Worm (Caenorhabditis elegans): ENCODE measurements around the gene srz-25.

DNA sequence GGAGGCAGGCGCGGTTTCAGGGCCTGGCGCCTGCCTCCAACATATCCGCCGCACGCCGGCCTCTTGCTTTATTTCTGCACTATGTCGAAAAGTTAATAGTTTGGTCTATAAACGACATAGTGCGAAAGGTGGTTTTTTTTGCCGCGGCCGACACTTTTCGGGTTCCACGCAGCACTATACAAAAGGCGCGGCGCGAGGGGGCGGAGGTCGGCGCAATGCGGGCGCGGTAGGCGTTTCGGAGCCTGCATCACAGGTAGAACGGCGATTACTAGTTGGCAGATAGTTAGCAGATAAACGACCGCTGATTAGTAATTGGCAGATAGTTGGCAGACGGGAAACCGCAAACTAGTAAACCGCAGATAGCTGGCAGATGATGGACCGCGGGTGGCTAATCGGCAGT lies 27.6 kb upstream of the srz-25 start:
- TF ChIP-seq tab-1 (GFP tag; IDR thresholded peaks at IDR 0.05) (0 out of 2 replicates have a peak, but pooled peaks have one; percentile 32), ztf-29 (GFP tag; IDR thresholded peaks at IDR 0.05) (no peak), cog-1 (tag; optimal IDR thresholded peaks at IDR 0.05) (no peak), flt-1 (GFP tag; IDR thresholded peaks at IDR 0.05) (no peak)
